Worm (Caenorhabditis elegans): ENCODE data around the gene flp-21.

ce11 chrV:7755991-7756390, 37.2 kb upstream of the flp-21 start:
- TF ChIP-seq flt-1 (GFP tag; IDR thresholded peaks at IDR 0.05) (no peak), T22C8.4 (GFP tag; IDR thresholded peaks at IDR 0.05) (no peak), klf-2 (GFP tag; conservative IDR thresholded peaks at IDR 0.05) (no peak), ztf-29 (GFP tag; IDR thresholded peaks at IDR 0.05) (no peak), med-1 (GFP tag; optimal IDR thresholded peaks at IDR 0.05; ENCODE audit: insufficient read depth) (no peak), ztf-23 (GFP tag; IDR thresholded peaks at IDR 0.05) (no peak), cog-1 (tag; optimal IDR thresholded peaks at IDR 0.05) (no peak), ref-1 (GFP tag; conservative IDR thresholded peaks at IDR 0.05) (no peak)

Data from whole organism, midembryonic.